Worm (Caenorhabditis elegans) whole organism, L2 larva: ENCODE data around the gene exc-7.

ENCODE experiments used
- C34F6.9 ChIP-seq: fragments of 150-350 bp; optimal IDR thresholded peaks from 2 replicates; lab custom pipeline; 2014; ENCODE audit warnings: missing biosample characterization, missing genetic modification characterization
- F13H6.1 ChIP-seq: sonication (generic microtip); optimal IDR thresholded peaks from 2 replicates; lab custom pipeline; 2016; ENCODE audit warnings: missing genetic modification characterization, missing compliant biosample characterization
- R02D3.7 ChIP-seq: fragments of 150-350 bp; optimal IDR thresholded peaks from 2 replicates; lab custom pipeline; 2014; ENCODE audit warnings: missing biosample characterization, missing genetic modification characterization
- Y55F3AM.14 ChIP-seq: fragments of 200-800 bp; sonication (Bioruptor generic); optimal IDR thresholded peaks from 2 replicates; lab custom pipeline; 2018; ENCODE audit warnings: mild to moderate bottlenecking, missing genetic modification characterization, missing compliant biosample characterization
- ZK546.5 ChIP-seq: sonication (generic microtip); optimal IDR thresholded peaks from 2 replicates; lab custom pipeline; 2017; ENCODE audit warnings: missing biosample characterization, missing genetic modification characterization
- alr-1 ChIP-seq: fragments of 150-350 bp; optimal IDR thresholded peaks from 2 replicates; lab custom pipeline; 2014; ENCODE audit warnings: missing biosample characterization, missing genetic modification characterization
- ama-1 ChIP-seq: fragments of 150-350 bp; optimal IDR thresholded peaks from 2 replicates; lab custom pipeline; 2018; ENCODE audit warnings: inconsistent platforms
- blmp-1 ChIP-seq: sonication (generic microtip); optimal IDR thresholded peaks from 2 replicates; lab custom pipeline; 2017; ENCODE audit warnings: missing genetic modification characterization, mild to moderate bottlenecking, missing compliant biosample characterization, antibody characterized with exemption, moderate library complexity; ENCODE audit not compliant: insufficient read depth
- crh-2 ChIP-seq: sonication (generic microtip); optimal IDR thresholded peaks from 2 replicates; lab custom pipeline; 2017; ENCODE audit warnings: missing biosample characterization, missing genetic modification characterization
- dmd-4 ChIP-seq: sonication (generic microtip); optimal IDR thresholded peaks from 2 replicates; lab custom pipeline; 2017; ENCODE audit warnings: missing biosample characterization, missing genetic modification characterization
- egl-27 ChIP-seq: sonication (generic microtip); optimal IDR thresholded peaks from 3 replicates; lab custom pipeline; 2017; ENCODE audit warnings: missing biosample characterization, missing genetic modification reagents, missing genetic modification characterization
- elt-1 ChIP-seq: fragments of 150-350 bp; optimal IDR thresholded peaks from 2 replicates; lab custom pipeline; 2014; ENCODE audit warnings: missing biosample characterization, missing genetic modification characterization
- fos-1 ChIP-seq: fragments of 150-350 bp; optimal IDR thresholded peaks from 2 replicates; lab custom pipeline; 2014; ENCODE audit warnings: missing biosample characterization, missing genetic modification characterization
- gmeb-1 ChIP-seq: fragments of 150-350 bp; optimal IDR thresholded peaks from 2 replicates; lab custom pipeline; 2014; ENCODE audit warnings: missing biosample characterization, missing genetic modification characterization
- lin-11 ChIP-seq: fragments of 150-350 bp; sonication (generic microtip); optimal IDR thresholded peaks from 2 replicates; lab custom pipeline; 2014; ENCODE audit warnings: missing biosample characterization, missing genetic modification characterization, inconsistent platforms, mixed read lengths
- lin-13 ChIP-seq: fragments of 150-350 bp; optimal IDR thresholded peaks from 2 replicates; lab custom pipeline; 2014; ENCODE audit warnings: missing biosample characterization, missing genetic modification reagents, missing genetic modification characterization
- lin-39 ChIP-seq: fragments of 150-350 bp; optimal IDR thresholded peaks from 2 replicates; lab custom pipeline; 2014; ENCODE audit warnings: missing biosample characterization, missing genetic modification reagents, missing genetic modification characterization
- lsy-2 ChIP-seq, 2 experiments: fragments of 150-350 bp in 1 of 2; sonication (generic microtip) in 1 of 2; optimal IDR thresholded peaks; 2 replicates each; lab custom pipeline; 2014 to 2017; ENCODE audit warnings: missing biosample characterization in 2 of 2, missing genetic modification characterization in 2 of 2
- mab-5 ChIP-seq: fragments of 150-350 bp; optimal IDR thresholded peaks from 2 replicates; lab custom pipeline; 2014; ENCODE audit warnings: missing biosample characterization, missing genetic modification characterization
- mbf-1 ChIP-seq: sonication (generic microtip); optimal IDR thresholded peaks from 2 replicates; lab custom pipeline; 2017; ENCODE audit warnings: missing biosample characterization, missing genetic modification characterization
- mdl-1 ChIP-seq, 2 experiments: fragments of 150-350 bp in 1 of 2; sonication (generic microtip) in 1 of 2; optimal IDR thresholded peaks; 2 replicates each; lab custom pipeline; 2017; ENCODE audit warnings: missing biosample characterization in 2 of 2, missing genetic modification characterization in 2 of 2
- nhr-10 ChIP-seq: sonication (generic microtip); optimal IDR thresholded peaks from 2 replicates; lab custom pipeline; 2017; ENCODE audit warnings: missing biosample characterization, missing genetic modification characterization
- nhr-11 ChIP-seq: fragments of 150-350 bp; optimal IDR thresholded peaks from 2 replicates; lab custom pipeline; 2014; ENCODE audit warnings: missing biosample characterization, missing genetic modification characterization
- nhr-12 ChIP-seq: fragments of 150-350 bp; optimal IDR thresholded peaks from 2 replicates; lab custom pipeline; 2014; ENCODE audit warnings: missing biosample characterization, missing genetic modification characterization
- nhr-129 ChIP-seq: fragments of 150-350 bp; optimal IDR thresholded peaks from 2 replicates; lab custom pipeline; 2014; ENCODE audit warnings: missing biosample characterization, missing genetic modification characterization
- nhr-21 ChIP-seq: fragments of 150-350 bp; optimal IDR thresholded peaks from 2 replicates; lab custom pipeline; 2014; ENCODE audit warnings: missing biosample characterization, missing genetic modification characterization
- nhr-23 ChIP-seq: fragments of 150-350 bp; optimal IDR thresholded peaks from 2 replicates; lab custom pipeline; 2014; ENCODE audit warnings: missing biosample characterization, missing genetic modification reagents, missing genetic modification characterization
- nhr-237 ChIP-seq: fragments of 150-350 bp; optimal IDR thresholded peaks from 2 replicates; lab custom pipeline; 2014; ENCODE audit warnings: missing biosample characterization, missing genetic modification characterization
- nhr-25 ChIP-seq: fragments of 150-350 bp; sonication (generic microtip); optimal IDR thresholded peaks from 3 replicates; lab custom pipeline; 2014; ENCODE audit warnings: missing biosample characterization, missing genetic modification characterization
- nhr-6 ChIP-seq: fragments of 150-350 bp; optimal IDR thresholded peaks from 2 replicates; lab custom pipeline; 2014; ENCODE audit warnings: missing biosample characterization, missing genetic modification characterization
- peb-1 ChIP-seq: fragments of 150-350 bp; optimal IDR thresholded peaks from 2 replicates; lab custom pipeline; 2014; ENCODE audit warnings: missing biosample characterization, missing genetic modification characterization
- sem-4 ChIP-seq: fragments of 150-350 bp; optimal IDR thresholded peaks from 2 replicates; lab custom pipeline; 2014; ENCODE audit warnings: missing biosample characterization, missing genetic modification reagents, missing genetic modification characterization
- skn-1 ChIP-seq: sonication (generic microtip); optimal IDR thresholded peaks from 2 replicates; lab custom pipeline; 2017; ENCODE audit warnings: missing biosample characterization, missing genetic modification characterization
- sma-3 ChIP-seq: sonication (generic microtip); optimal IDR thresholded peaks from 2 replicates; lab custom pipeline; 2016; ENCODE audit warnings: missing genetic modification reagents, missing genetic modification characterization, missing compliant biosample characterization
- sma-9 ChIP-seq, 2 experiments: fragments of 150-350 bp in 1 of 2; sonication (generic microtip) in 1 of 2; optimal IDR thresholded peaks; 2 replicates each; lab custom pipeline; 2014 to 2016; ENCODE audit warnings: missing genetic modification characterization in 2 of 2, mild to moderate bottlenecking in 1 of 2, missing biosample characterization in 1 of 2, missing compliant biosample characterization in 1 of 2, missing genetic modification reagents in 1 of 2, moderate library complexity in 1 of 2
- snpc-4 ChIP-seq: fragments of 150-350 bp; optimal IDR thresholded peaks from 2 replicates; lab custom pipeline; 2014; ENCODE audit warnings: missing biosample characterization, missing genetic modification characterization
- unc-39 ChIP-seq: fragments of 150-350 bp; optimal IDR thresholded peaks from 2 replicates; lab custom pipeline; 2014; ENCODE audit warnings: missing biosample characterization, missing genetic modification characterization
- unc-55 ChIP-seq: fragments of 150-350 bp; sonication (generic microtip); optimal IDR thresholded peaks from 3 replicates; lab custom pipeline; 2014; ENCODE audit warnings: missing biosample characterization, missing genetic modification reagents, missing genetic modification characterization
- unc-62 ChIP-seq: fragments of 150-350 bp; optimal IDR thresholded peaks from 2 replicates; lab custom pipeline; 2014; ENCODE audit warnings: missing biosample characterization, missing genetic modification reagents, missing genetic modification characterization
- zag-1 ChIP-seq: fragments of 150-350 bp; optimal IDR thresholded peaks from 2 replicates; lab custom pipeline; 2014; ENCODE audit warnings: missing biosample characterization, missing genetic modification characterization
- ztf-4 ChIP-seq: fragments of 150-350 bp; optimal IDR thresholded peaks from 2 replicates; lab custom pipeline; 2014; ENCODE audit warnings: missing biosample characterization, missing genetic modification characterization

Gene exc-7

ce11 chrII:9602566-9602965 is 26.8 kb downstream of the exc-7 start:
- TF ChIP-seq mbf-1 (tag; lab: Kevin White, UChicago) = no peak
- TF ChIP-seq nhr-25 (tag; lab: Kevin White, UChicago) = no peak
- TF ChIP-seq blmp-1 (tag; lab: Kevin White, UChicago) = peak; percentile 45
- TF ChIP-seq sem-4 (tag; lab: Kevin White, UChicago) = no peak
- peak; percentile 42 for TF ChIP-seq crh-2 (tag; lab: Kevin White, UChicago)
- TF ChIP-seq nhr-23 (tag; lab: Kevin White, UChicago) = no peak
- TF ChIP-seq unc-62 (GFP tag; lab: Kevin White, UChicago) = no peak
- no peak for TF ChIP-seq elt-1 (tag; lab: Kevin White, UChicago)
- peak; percentile 55 for TF ChIP-seq sma-9 (GFP tag; optimal IDR thresholded peaks at IDR 0.05; lab: Kevin White, UChicago)
- no peak for TF ChIP-seq sma-9 (tag; optimal IDR thresholded peaks at IDR 0.05; lab: Kevin White, UChicago)
- peak; percentile 17 for TF ChIP-seq gmeb-1 (tag; lab: Kevin White, UChicago)
- no peak for TF ChIP-seq nhr-12 (tag; lab: Kevin White, UChicago)
- TF ChIP-seq zag-1 (tag; lab: Kevin White, UChicago) = no peak
- TF ChIP-seq, all 48 proteins: peak for 4

ce11 chrII:9603419-9603818 is 27.6 kb downstream of the exc-7 start:
- TF ChIP-seq F13H6.1 (tag; lab: Kevin White, UChicago) (peak; percentile 96), mab-5 (tag; lab: Kevin White, UChicago) (peak; percentile 79), ztf-4 (tag; lab: Kevin White, UChicago) (peak; percentile 92), zag-1 (tag; lab: Kevin White, UChicago) (peak; percentile 78), gmeb-1 (tag; lab: Kevin White, UChicago) (peak; percentile 87), unc-55 (peak; percentile 67), blmp-1 (tag; lab: Kevin White, UChicago) (peak; percentile 96), lin-13 (GFP tag; lab: Kevin White, UChicago) (peak; percentile 84), unc-62 (GFP tag; lab: Kevin White, UChicago) (peak; percentile 84), dmd-4 (tag; lab: Kevin White, UChicago) (no peak), mdl-1 (tag; optimal IDR thresholded peaks at IDR 0.05; lab: Kevin White, UChicago) (peak; percentile 99 to 100), lin-11 (no peak), sma-3 (GFP tag; lab: Kevin White, UChicago) (peak; percentile 96), lin-39 (tag; lab: Kevin White, UChicago) (no peak), C34F6.9 (tag; lab: Kevin White, UChicago) (peak; percentile 98), sem-4 (tag; lab: Kevin White, UChicago) (peak; percentile 93), mbf-1 (tag; lab: Kevin White, UChicago) (no peak), nhr-237 (tag; lab: Kevin White, UChicago) (no peak), fos-1 (tag; lab: Kevin White, UChicago) (peak; percentile 96), nhr-129 (tag; lab: Kevin White, UChicago) (peak; percentile 98), unc-39 (tag; lab: Kevin White, UChicago) (no peak), alr-1 (peak; percentile 76), lsy-2 (tag; optimal IDR thresholded peaks at IDR 0.05; lab: Kevin White, UChicago) (peak; percentile 32 to 95), peb-1 (no peak), ama-1 (peak; percentile 57), crh-2 (tag; lab: Kevin White, UChicago) (peak; percentile 97), nhr-25 (tag; lab: Kevin White, UChicago) (peak; percentile 97), nhr-23 (tag; lab: Kevin White, UChicago) (no peak), skn-1 (peak; percentile 45), R02D3.7 (tag; lab: Kevin White, UChicago) (peak; percentile 22), nhr-10 (tag; lab: Kevin White, UChicago) (peak; percentile 54), sma-9 (GFP tag; optimal IDR thresholded peaks at IDR 0.05; lab: Kevin White, UChicago) (peak; percentile 99), sma-9 (tag; optimal IDR thresholded peaks at IDR 0.05; lab: Kevin White, UChicago) (peak; percentile 70), snpc-4 (tag; lab: Kevin White, UChicago) (peak; percentile 53), Y55F3AM.14 (GFP tag; lab: Kevin White, UChicago) (peak; percentile 79), nhr-6 (peak; percentile 96), nhr-11 (peak; percentile 68), egl-27 (peak; percentile 96), ZK546.5 (no peak), nhr-21 (tag; lab: Kevin White, UChicago) (peak; percentile 97)
